Worm (Caenorhabditis elegans): ENCODE results near the gene zfp-2.

DNA sequence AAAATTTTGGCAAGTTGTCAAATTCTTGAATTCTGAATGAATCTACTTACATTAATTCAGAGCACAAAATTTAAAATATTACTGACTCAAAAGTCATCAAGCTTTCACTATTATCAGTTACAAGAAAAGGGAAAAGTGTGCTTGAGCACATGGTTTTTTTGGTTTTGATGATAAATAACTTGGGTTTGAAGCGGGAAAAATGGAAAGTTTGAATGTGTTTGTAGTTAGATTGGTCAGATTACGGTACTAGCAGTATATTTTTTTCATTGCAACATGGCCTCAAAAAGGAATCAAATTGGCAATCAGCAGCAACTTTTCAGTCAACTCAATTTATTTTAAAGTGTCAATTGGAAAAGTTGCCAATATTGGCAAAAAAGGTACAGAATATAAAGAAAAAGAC, 47.2 kb downstream of the zfp-2 start:
- no peak for TF ChIP-seq ztf-11 (tag; optimal IDR thresholded peaks at IDR 0.05)
- TF ChIP-seq ama-1 (optimal IDR thresholded peaks at IDR 0.05) = peak; percentile 60
- no peak for TF ChIP-seq lin-15B (tag; optimal IDR thresholded peaks at IDR 0.05)
- no peak for TF ChIP-seq ces-1 (GFP tag; optimal IDR thresholded peaks at IDR 0.05)
- TF ChIP-seq snpc-4 (tag; optimal IDR thresholded peaks at IDR 0.05) = no peak
- no peak for TF ChIP-seq nhr-20 (tag; optimal IDR thresholded peaks at IDR 0.05)
- no peak for TF ChIP-seq rnt-1 (tag; optimal IDR thresholded peaks at IDR 0.05)
- TF ChIP-seq alr-1 (tag; optimal IDR thresholded peaks at IDR 0.05; ENCODE audit: borderline replicate concordance) = no peak
- TF ChIP-seq nhr-11 (tag; optimal IDR thresholded peaks at IDR 0.05) = no peak
- TF ChIP-seq lin-13 (GFP tag; optimal IDR thresholded peaks at IDR 0.05) = no peak
- TF ChIP-seq nhr-76 (tag; optimal IDR thresholded peaks at IDR 0.05) = no peak

All from whole organism, L1 larva.